Worm (Caenorhabditis elegans) whole organism, L4 larva: ENCODE data around the gene acbp-3.

ENCODE experiments used
- F49E8.2 ChIP-seq: sonication (generic microtip); optimal IDR thresholded peaks from 2 replicates; lab custom pipeline; 2016; ENCODE audit warnings: missing compliant biosample characterization, mild to moderate bottlenecking, missing genetic modification characterization, borderline replicate concordance
- T20F7.1 ChIP-seq: fragments of 200-800 bp; sonication (Bioruptor generic); optimal IDR thresholded peaks from 2 replicates; lab custom pipeline; 2018; ENCODE audit warnings: mild to moderate bottlenecking, missing genetic modification characterization, missing compliant biosample characterization
- T26A8.4 ChIP-seq: fragments of 200-800 bp; sonication (Bioruptor generic); IDR thresholded peaks from 2 replicates; pipeline ENCODE4 v1.3.6; 2022; ENCODE audit warnings: missing genetic modification characterization, missing compliant biosample characterization
- Y5F2A.4 ChIP-seq: fragments of 200-800 bp; sonication (Bioruptor generic); optimal IDR thresholded peaks from 2 replicates; lab custom pipeline; 2018; ENCODE audit warnings: mild to moderate bottlenecking, missing genetic modification characterization, missing compliant biosample characterization
- Y75B8A.6 ChIP-seq: fragments of 200-800 bp; sonication (Bioruptor generic); IDR thresholded peaks from 2 replicates; pipeline ENCODE4 v1.3.6; 2022; ENCODE audit warnings: missing genetic modification reagents, missing genetic modification characterization, missing compliant biosample characterization
- ceh-20 ChIP-seq: fragments of 200-800 bp; sonication (Bioruptor generic); IDR thresholded peaks from 2 replicates; pipeline ENCODE4 v1.3.6; 2022; ENCODE audit warnings: missing genetic modification reagents, missing genetic modification characterization, missing compliant biosample characterization
- ceh-62 ChIP-seq: sonication (generic microtip); optimal IDR thresholded peaks from 2 replicates; lab custom pipeline; 2017; ENCODE audit warnings: missing biosample characterization, missing genetic modification characterization
- ces-1 ChIP-seq: fragments of 150-350 bp; sonication (generic microtip); optimal IDR thresholded peaks from 4 replicates; lab custom pipeline; 2014; ENCODE audit warnings: missing biosample characterization, missing genetic modification reagents, missing genetic modification characterization
- daf-12 ChIP-seq: fragments of 150-350 bp; optimal IDR thresholded peaks from 2 replicates; lab custom pipeline; 2014; ENCODE audit warnings: missing biosample characterization, missing genetic modification reagents, missing genetic modification characterization
- dmd-6 ChIP-seq: fragments of 200-800 bp; sonication (Bioruptor generic); IDR thresholded peaks from 2 replicates; pipeline ENCODE4 v1.3.6; 2022; ENCODE audit warnings: missing genetic modification reagents, missing genetic modification characterization, missing compliant biosample characterization
- dmd-8 ChIP-seq: fragments of 200-800 bp; sonication (Bioruptor generic); IDR thresholded peaks from 2 replicates; pipeline ENCODE4 v1.3.6; 2022; ENCODE audit warnings: missing genetic modification characterization, missing compliant biosample characterization
- dmd-9 ChIP-seq: fragments of 200-800 bp; sonication (Bioruptor generic); IDR thresholded peaks from 2 replicates; pipeline ENCODE4 v1.3.6; 2022; ENCODE audit warnings: missing genetic modification reagents, missing genetic modification characterization, missing compliant biosample characterization
- fkh-10 ChIP-seq: fragments of 150-350 bp; optimal IDR thresholded peaks from 2 replicates; lab custom pipeline; 2014; ENCODE audit warnings: missing biosample characterization, missing genetic modification reagents, missing genetic modification characterization
- gei-8 ChIP-seq: fragments of 200-800 bp; sonication (Bioruptor generic); optimal IDR thresholded peaks from 2 replicates; lab custom pipeline; 2018; ENCODE audit warnings: mild to moderate bottlenecking, missing genetic modification characterization, missing compliant biosample characterization
- hif-1 ChIP-seq, 2 experiments: sonication (generic microtip); optimal IDR thresholded peaks; 2 replicates each; lab custom pipeline; 2016 to 2017; ENCODE audit warnings: missing compliant biosample characterization in 2 of 2, missing genetic modification characterization in 2 of 2, missing genetic modification reagents in 2 of 2, missing genotype in 2 of 2, mild to moderate bottlenecking in 1 of 2
- hlh-30 ChIP-seq: sonication (generic microtip); optimal IDR thresholded peaks from 2 replicates; lab custom pipeline; 2017; ENCODE audit warnings: antibody characterized with exemption, mild to moderate bottlenecking, missing genetic modification characterization, missing compliant biosample characterization; ENCODE audit not compliant: insufficient read depth
- hmg-1.1 ChIP-seq: fragments of 200-800 bp; sonication (Bioruptor generic); IDR thresholded peaks from 2 replicates; pipeline ENCODE4 v1.3.6; 2022; ENCODE audit warnings: missing genetic modification reagents, missing genetic modification characterization, missing compliant biosample characterization
- lin-38 ChIP-seq: fragments of 200-800 bp; sonication (Bioruptor generic); IDR thresholded peaks from 2 replicates; pipeline ENCODE4 v1.3.6; 2022; ENCODE audit warnings: missing genetic modification reagents, missing genetic modification characterization, missing compliant biosample characterization
- mdl-1 ChIP-seq, 2 experiments: fragments of 150-350 bp in 1 of 2; sonication (generic microtip) in 1 of 2; optimal IDR thresholded peaks; 2 replicates each; lab custom pipeline; 2014 to 2017; ENCODE audit warnings: missing biosample characterization in 2 of 2, missing genetic modification characterization in 2 of 2
- mdt-29 ChIP-seq: fragments of 200-800 bp; sonication (Bioruptor generic); IDR thresholded peaks from 2 replicates; pipeline ENCODE4 v1.3.6; 2022; ENCODE audit warnings: missing genetic modification reagents, missing genetic modification characterization, missing compliant biosample characterization
- mes-2 ChIP-seq: sonication (generic microtip); optimal IDR thresholded peaks from 2 replicates; lab custom pipeline; 2016; ENCODE audit warnings: missing genotype, mild to moderate bottlenecking, missing genetic modification characterization, missing compliant biosample characterization; ENCODE audit not compliant: poor library complexity, severe bottlenecking
- mxl-3 ChIP-seq: fragments of 200-800 bp; sonication (Bioruptor generic); optimal IDR thresholded peaks from 2 replicates; lab custom pipeline; 2018; ENCODE audit warnings: mild to moderate bottlenecking, missing genetic modification characterization, missing compliant biosample characterization
- nhr-11 ChIP-seq: fragments of 150-350 bp; optimal IDR thresholded peaks from 2 replicates; lab custom pipeline; 2014; ENCODE audit warnings: missing biosample characterization, missing genetic modification characterization
- nhr-111 ChIP-seq: fragments of 200-800 bp; sonication (Bioruptor generic); optimal IDR thresholded peaks from 2 replicates; lab custom pipeline; 2018; ENCODE audit warnings: mild to moderate bottlenecking, missing genetic modification characterization, missing compliant biosample characterization
- nhr-237 ChIP-seq: sonication (generic microtip); optimal IDR thresholded peaks from 2 replicates; lab custom pipeline; 2017; ENCODE audit warnings: missing biosample characterization, missing genetic modification characterization
- nhr-41 ChIP-seq: fragments of 200-800 bp; sonication (Bioruptor generic); IDR thresholded peaks from 2 replicates; pipeline ENCODE4 v1.3.6; 2022; ENCODE audit warnings: missing genetic modification reagents, missing genetic modification characterization, missing compliant biosample characterization
- nhr-48 ChIP-seq: sonication (generic microtip); optimal IDR thresholded peaks from 2 replicates; lab custom pipeline; 2016; ENCODE audit warnings: mild to moderate bottlenecking, missing genetic modification characterization, missing compliant biosample characterization
- nhr-77 ChIP-seq: fragments of 150-350 bp; optimal IDR thresholded peaks from 2 replicates; lab custom pipeline; 2014; ENCODE audit warnings: missing biosample characterization, missing genetic modification characterization
- php-3 ChIP-seq: fragments of 200-800 bp; sonication (Bioruptor generic); IDR thresholded peaks from 2 replicates; pipeline ENCODE4 v1.3.6; 2022; ENCODE audit warnings: missing genetic modification reagents, missing genetic modification characterization, missing compliant biosample characterization
- sdz-12 ChIP-seq: fragments of 200-800 bp; sonication (Bioruptor generic); optimal IDR thresholded peaks from 2 replicates; lab custom pipeline; 2018; ENCODE audit warnings: mild to moderate bottlenecking, missing genetic modification characterization, missing compliant biosample characterization
- set-16 ChIP-seq: fragments of 200-800 bp; sonication (Bioruptor generic); IDR thresholded peaks from 2 replicates; pipeline ENCODE4 v1.3.6; 2022; ENCODE audit warnings: missing genetic modification reagents, missing genetic modification characterization, missing compliant biosample characterization
- skn-1 ChIP-seq: fragments of 150-350 bp; optimal IDR thresholded peaks from 2 replicates; lab custom pipeline; 2014; ENCODE audit warnings: missing biosample characterization, missing genetic modification characterization
- spr-1 ChIP-seq: sonication (generic microtip); optimal IDR thresholded peaks from 2 replicates; lab custom pipeline; 2016; ENCODE audit warnings: mild to moderate bottlenecking, missing genetic modification characterization, missing compliant biosample characterization
- tag-97 ChIP-seq: fragments of 200-800 bp; sonication (Bioruptor generic); IDR thresholded peaks from 2 replicates; pipeline ENCODE4 v1.3.6; 2022; ENCODE audit warnings: missing genetic modification characterization, missing compliant biosample characterization
- unc-130 ChIP-seq: sonication (generic microtip); optimal IDR thresholded peaks from 2 replicates; lab custom pipeline; 2016; ENCODE audit warnings: missing genetic modification reagents, missing genetic modification characterization, missing compliant biosample characterization
- zip-2 ChIP-seq: fragments of 150-350 bp; optimal IDR thresholded peaks from 2 replicates; lab custom pipeline; 2014; ENCODE audit warnings: missing biosample characterization, missing genetic modification characterization
- ztf-7 ChIP-seq: fragments of 150-350 bp; optimal IDR thresholded peaks from 2 replicates; lab custom pipeline; 2014; ENCODE audit warnings: missing biosample characterization, missing genetic modification characterization

acbp-3 gene

ce11 chrX:10951922-10952321, 48.9 kb downstream of the acbp-3 start (continued):
- TF ChIP-seq nhr-48 (peak; percentile 39), T26A8.4 (GFP tag; lab: Robert Waterston, UW) (no peak), php-3 (GFP tag; lab: Robert Waterston, UW) (peak; percentile 88), mdl-1 (tag; optimal IDR thresholded peaks at IDR 0.05; lab: Kevin White, UChicago) (no peak), unc-130 (GFP tag; lab: Kevin White, UChicago) (no peak), set-16 (GFP tag; lab: Robert Waterston, UW) (no peak), ztf-7 (tag; lab: Kevin White, UChicago) (no peak), ceh-20 (GFP tag; lab: Robert Waterston, UW) (no peak), mdt-29 (GFP tag; lab: Robert Waterston, UW) (no peak), T20F7.1 (no peak), nhr-41 (GFP tag; lab: Robert Waterston, UW) (no peak), hlh-30 (tag; lab: Kevin White, UChicago) (no peak), Y5F2A.4 (no peak), dmd-6 (GFP tag; lab: Robert Waterston, UW) (0 out of 2 replicates have a peak, but pooled peaks have one; percentile 15), lin-38 (GFP tag; lab: Robert Waterston, UW) (no peak), mxl-3 (GFP tag; lab: Kevin White, UChicago) (no peak), skn-1 (tag; lab: Kevin White, UChicago) (no peak), ceh-62 (tag; lab: Kevin White, UChicago) (no peak), spr-1 (tag; lab: Kevin White, UChicago) (no peak), F49E8.2 (tag; lab: Kevin White, UChicago) (no peak), ces-1 (no peak), nhr-77 (tag; lab: Kevin White, UChicago) (no peak), zip-2 (tag; lab: Kevin White, UChicago) (no peak)

ce11 chrX:10953834-10954233, 50.8 kb downstream of the acbp-3 start, which contains the start of gene pbo-4:
pbo-4 (plus strand) TSS chrX:10954134.
- TF ChIP-seq nhr-11 (tag; lab: Kevin White, UChicago) (no peak), nhr-237 (tag; lab: Kevin White, UChicago) (no peak), dmd-8 (GFP tag; lab: Robert Waterston, UW) (no peak), Y75B8A.6 (no peak), tag-97 (GFP tag; lab: Robert Waterston, UW) (no peak), hif-1 (tag; optimal IDR thresholded peaks at IDR 0.05; lab: Kevin White, UChicago) (no peak), gei-8 (GFP tag; lab: Kevin White, UChicago) (no peak), dmd-9 (GFP tag; lab: Robert Waterston, UW) (no peak), daf-12 (tag; lab: Kevin White, UChicago) (no peak), fkh-10 (GFP tag; lab: Kevin White, UChicago) (no peak), hmg-1.1 (no peak), nhr-111 (GFP tag; lab: Kevin White, UChicago) (no peak), sdz-12 (GFP tag; lab: Kevin White, UChicago) (no peak), Y5F2A.4 (no peak), mes-2 (tag; lab: Kevin White, UChicago) (no peak)
- TF ChIP-seq, all 104 proteins: peak for 0
